Worm (Caenorhabditis elegans): Measurements from ENCODE around the gene clhm-1.

The clhm-1 gene

ce11 chrII:6827388-6827787 is 43.4 kb downstream of the clhm-1 start:
- TF ChIP-seq fkh-2 (tag; optimal IDR thresholded peaks at IDR 0.05), result no peak
- TF ChIP-seq elt-3 (tag; optimal IDR thresholded peaks at IDR 0.05), result peak in 1 of 3 experiments; percentile 34
- TF ChIP-seq ztf-4 (tag; optimal IDR thresholded peaks at IDR 0.05), result no peak
- no peak for TF ChIP-seq nhr-11 (tag; optimal IDR thresholded peaks at IDR 0.05)
- TF ChIP-seq ceh-9 (tag; optimal IDR thresholded peaks at IDR 0.05), result no peak
- TF ChIP-seq ceh-16 (tag; optimal IDR thresholded peaks at IDR 0.05), result no peak
- TF ChIP-seq skn-1 (tag; optimal IDR thresholded peaks at IDR 0.05), result no peak
- TF ChIP-seq nhr-23 (tag; optimal IDR thresholded peaks at IDR 0.05), result peak; percentile 68
- TF ChIP-seq ZK546.5 (tag; optimal IDR thresholded peaks at IDR 0.05), result no peak
- no peak for TF ChIP-seq lsy-12 (tag; optimal IDR thresholded peaks at IDR 0.05)
- TF ChIP-seq ztf-11 (tag; optimal IDR thresholded peaks at IDR 0.05), result no peak
- peak; percentile 43 for TF ChIP-seq nhr-43 (tag; optimal IDR thresholded peaks at IDR 0.05; ENCODE audit: poor library complexity, severe bottlenecking)
- no peak for TF ChIP-seq zag-1 (tag; optimal IDR thresholded peaks at IDR 0.05)
- TF ChIP-seq jun-1 (tag; optimal IDR thresholded peaks at IDR 0.05), result peak; percentile 53
- peak; percentile 58 for TF ChIP-seq nhr-25 (tag; optimal IDR thresholded peaks at IDR 0.05)
- peak; percentile 78 for TF ChIP-seq lin-39 (tag; optimal IDR thresholded peaks at IDR 0.05)
- no peak for TF ChIP-seq ceh-82 (tag; optimal IDR thresholded peaks at IDR 0.05)
- TF ChIP-seq nhr-28 (tag; optimal IDR thresholded peaks at IDR 0.05), result no peak
- no peak for TF ChIP-seq aly-2 (tag; optimal IDR thresholded peaks at IDR 0.05)
- no peak for TF ChIP-seq ceh-28 (tag; optimal IDR thresholded peaks at IDR 0.05)
- no peak for TF ChIP-seq unc-39 (tag; optimal IDR thresholded peaks at IDR 0.05)
- peak; percentile 25 for TF ChIP-seq snpc-4 (tag; optimal IDR thresholded peaks at IDR 0.05)
- TF ChIP-seq elt-2 (tag; optimal IDR thresholded peaks at IDR 0.05), result peak; percentile 34
- no peak for TF ChIP-seq eor-1 (tag; optimal IDR thresholded peaks at IDR 0.05)
- TF ChIP-seq ama-1 (optimal IDR thresholded peaks at IDR 0.05), result no peak
- TF ChIP-seq nhr-76 (tag; optimal IDR thresholded peaks at IDR 0.05), result no peak
- TF ChIP-seq elt-1 (tag; optimal IDR thresholded peaks at IDR 0.05), result peak; percentile 35
- no peak for TF ChIP-seq egl-5 (tag; optimal IDR thresholded peaks at IDR 0.05)
- TF ChIP-seq nhr-77 (tag; optimal IDR thresholded peaks at IDR 0.05), result no peak
- TF ChIP-seq unc-62 (GFP tag; optimal IDR thresholded peaks at IDR 0.05), result peak; percentile 35
- no peak for TF ChIP-seq hmg-11 (tag; optimal IDR thresholded peaks at IDR 0.05)
- no peak for TF ChIP-seq fos-1 (tag; optimal IDR thresholded peaks at IDR 0.05)
- peak; percentile 52 for TF ChIP-seq egl-27 (tag; optimal IDR thresholded peaks at IDR 0.05)
- TF ChIP-seq fkh-10 (GFP tag; optimal IDR thresholded peaks at IDR 0.05), result no peak
- no peak for TF ChIP-seq nhr-237 (tag; optimal IDR thresholded peaks at IDR 0.05)
- peak; percentile 54 for TF ChIP-seq pha-4 (tag; optimal IDR thresholded peaks at IDR 0.05)
- peak; percentile 61 for TF ChIP-seq nfya-1 (tag; optimal IDR thresholded peaks at IDR 0.05; ENCODE audit: insufficient read depth)
- no peak for TF ChIP-seq tbx-2 (tag; optimal IDR thresholded peaks at IDR 0.05)
- TF ChIP-seq R02D3.7 (tag; optimal IDR thresholded peaks at IDR 0.05), result no peak
- no peak for TF ChIP-seq nhr-12 (tag; optimal IDR thresholded peaks at IDR 0.05)
- no peak for TF ChIP-seq nhr-67 (tag; optimal IDR thresholded peaks at IDR 0.05)
- peak; percentile 14 for TF ChIP-seq sea-2 (GFP tag; optimal IDR thresholded peaks at IDR 0.05)
- no peak for TF ChIP-seq lin-15B (tag; optimal IDR thresholded peaks at IDR 0.05)
- TF ChIP-seq mml-1 (tag; optimal IDR thresholded peaks at IDR 0.05), result no peak
- no peak for TF ChIP-seq mdl-1 (tag; optimal IDR thresholded peaks at IDR 0.05)
- TF ChIP-seq daf-12 (tag; optimal IDR thresholded peaks at IDR 0.05), result no peak
- TF ChIP-seq pqm-1 (tag; optimal IDR thresholded peaks at IDR 0.05), result no peak

ce11 chrII:6826726-6827125 is 44.1 kb downstream of the clhm-1 start:
- TF ChIP-seq elt-2 (tag; optimal IDR thresholded peaks at IDR 0.05) (peak; percentile 81), daf-12 (tag; optimal IDR thresholded peaks at IDR 0.05) (no peak), unc-62 (GFP tag; optimal IDR thresholded peaks at IDR 0.05) (peak; percentile 55), jun-1 (tag; optimal IDR thresholded peaks at IDR 0.05) (peak; percentile 38), pha-4 (tag; optimal IDR thresholded peaks at IDR 0.05) (peak; percentile 55), ceh-9 (tag; optimal IDR thresholded peaks at IDR 0.05) (no peak), nhr-76 (tag; optimal IDR thresholded peaks at IDR 0.05) (no peak), nhr-25 (tag; optimal IDR thresholded peaks at IDR 0.05) (peak; percentile 37), nfya-1 (tag; optimal IDR thresholded peaks at IDR 0.05; ENCODE audit: insufficient read depth) (peak; percentile 61)

All from whole organism, L3 larva.